Fruit fly (Drosophila melanogaster): Measurements from ENCODE around the gene CG43124.

DNA sequence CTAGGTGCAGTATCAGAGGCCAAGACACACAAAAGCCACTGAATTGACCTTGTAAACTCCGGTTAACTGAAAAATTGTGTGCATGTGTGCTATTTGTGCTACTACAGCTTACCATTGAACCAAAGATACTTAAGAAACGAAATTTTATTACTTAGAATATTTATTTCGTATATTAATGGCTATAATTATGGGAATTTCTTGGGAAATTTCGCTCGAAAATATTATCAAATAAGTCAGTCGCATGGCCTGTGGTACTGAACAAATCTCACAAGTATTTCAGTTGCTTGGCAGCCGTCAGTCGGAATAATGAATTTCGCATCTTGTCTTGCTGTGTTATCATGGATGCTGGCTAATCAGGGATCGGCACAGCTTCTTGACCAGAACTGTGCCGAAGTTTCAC, 17.7 kb upstream of the CG43124 start, which contains the start of gene CG34436:
- TF ChIP-seq Dll (optimal IDR thresholded peaks at IDR 0.05) (no peak), EcR (GFP tag; optimal IDR thresholded peaks at IDR 0.05) (no peak), psq (optimal IDR thresholded peaks at IDR 0.05) (no peak)
